Worm (Caenorhabditis elegans) whole organism, L4 larva: Measurements from ENCODE around the gene nlp-59.

Experiments
- F44E2.7 ChIP-seq: fragments of 200-800 bp; sonication (Bioruptor generic); IDR thresholded peaks from 2 replicates; pipeline ENCODE4 v2.1.2; 2022; ENCODE audit warnings: missing genetic modification characterization, missing compliant biosample characterization
- F49E8.2 ChIP-seq: sonication (generic microtip); optimal IDR thresholded peaks from 2 replicates; lab custom pipeline; 2016; ENCODE audit warnings: missing compliant biosample characterization, mild to moderate bottlenecking, missing genetic modification characterization, borderline replicate concordance
- T26A8.4 ChIP-seq: fragments of 200-800 bp; sonication (Bioruptor generic); IDR thresholded peaks from 2 replicates; pipeline ENCODE4 v1.3.6; 2022; ENCODE audit warnings: missing genetic modification characterization, missing compliant biosample characterization
- Y48G9A.11 ChIP-seq: fragments of 200-800 bp; sonication (Bioruptor generic); IDR thresholded peaks from 2 replicates; pipeline ENCODE4 v1.3.6; 2022; ENCODE audit warnings: missing genetic modification reagents, missing genetic modification characterization, missing compliant biosample characterization
- ZK337.2 ChIP-seq: fragments of 200-800 bp; sonication (Bioruptor generic); IDR thresholded peaks from 2 replicates; pipeline ENCODE4 v1.3.6; 2022; ENCODE audit warnings: missing genetic modification reagents, missing genetic modification characterization, missing compliant biosample characterization
- aha-1 ChIP-seq: fragments of 150-350 bp; peaks from one replicate; lab custom pipeline; 2014; ENCODE audit warnings: missing biosample characterization, missing genetic modification characterization
- arid-1 ChIP-seq: fragments of 200-800 bp; sonication (Bioruptor generic); conservative IDR thresholded peaks from 2 replicates; pipeline ENCODE4 v1.3.6; 2022; ENCODE audit warnings: missing genetic modification reagents, missing genetic modification characterization, missing compliant biosample characterization
- ceh-20 ChIP-seq: fragments of 200-800 bp; sonication (Bioruptor generic); IDR thresholded peaks from 2 replicates; pipeline ENCODE4 v1.3.6; 2022; ENCODE audit warnings: missing genetic modification reagents, missing genetic modification characterization, missing compliant biosample characterization
- ceh-28 ChIP-seq: fragments of 150-350 bp; optimal IDR thresholded peaks from 2 replicates; lab custom pipeline; 2014; ENCODE audit warnings: missing biosample characterization, missing genetic modification reagents, missing genetic modification characterization
- ceh-62 ChIP-seq: sonication (generic microtip); optimal IDR thresholded peaks from 2 replicates; lab custom pipeline; 2017; ENCODE audit warnings: missing biosample characterization, missing genetic modification characterization
- ceh-82 ChIP-seq: sonication (generic microtip); optimal IDR thresholded peaks from 2 replicates; lab custom pipeline; 2017; ENCODE audit warnings: missing biosample characterization, missing genetic modification characterization
- cey-2 ChIP-seq: sonication (generic microtip); optimal IDR thresholded peaks from 3 replicates; lab custom pipeline; 2017; ENCODE audit warnings: missing genetic modification characterization, mild to moderate bottlenecking, missing compliant biosample characterization, antibody characterized with exemption, borderline replicate concordance; ENCODE audit not compliant: insufficient read depth
- daf-12 ChIP-seq: fragments of 150-350 bp; optimal IDR thresholded peaks from 2 replicates; lab custom pipeline; 2014; ENCODE audit warnings: missing biosample characterization, missing genetic modification reagents, missing genetic modification characterization
- daf-16 ChIP-seq, 3 experiments: sonication (generic microtip); optimal IDR thresholded peaks; 2 replicates each; lab custom pipeline; 2016 to 2017; ENCODE audit warnings: missing genetic modification characterization in 3 of 3, missing genetic modification reagents in 3 of 3, mild to moderate bottlenecking in 2 of 3, missing compliant biosample characterization in 2 of 3, missing biosample characterization in 1 of 3, moderate library complexity in 1 of 3
- dmd-6 ChIP-seq: fragments of 200-800 bp; sonication (Bioruptor generic); IDR thresholded peaks from 2 replicates; pipeline ENCODE4 v1.3.6; 2022; ENCODE audit warnings: missing genetic modification reagents, missing genetic modification characterization, missing compliant biosample characterization
- dmd-9 ChIP-seq: fragments of 200-800 bp; sonication (Bioruptor generic); IDR thresholded peaks from 2 replicates; pipeline ENCODE4 v1.3.6; 2022; ENCODE audit warnings: missing genetic modification reagents, missing genetic modification characterization, missing compliant biosample characterization
- egl-43 ChIP-seq: fragments of 200-800 bp; sonication (Bioruptor generic); IDR thresholded peaks from 2 replicates; pipeline ENCODE4 v1.3.6; 2022; ENCODE audit warnings: missing genetic modification reagents, missing genetic modification characterization, missing compliant biosample characterization
- fos-1 ChIP-seq: fragments of 150-350 bp; optimal IDR thresholded peaks from 2 replicates; lab custom pipeline; 2014; ENCODE audit warnings: missing biosample characterization, missing genetic modification characterization
- hlh-11 ChIP-seq: fragments of 200-800 bp; sonication (Bioruptor generic); optimal IDR thresholded peaks from 2 replicates; lab custom pipeline; 2018; ENCODE audit warnings: mild to moderate bottlenecking, missing genetic modification characterization, missing compliant biosample characterization
- lim-7 ChIP-seq: fragments of 200-800 bp; sonication (Bioruptor generic); IDR thresholded peaks from 2 replicates; pipeline ENCODE4 v1.3.6; 2022; ENCODE audit warnings: missing genetic modification characterization, missing compliant biosample characterization
- lin-1 ChIP-seq: fragments of 200-800 bp; sonication (Bioruptor generic); IDR thresholded peaks from 2 replicates; pipeline ENCODE4 v1.3.6; 2022; ENCODE audit warnings: missing genetic modification reagents, missing genetic modification characterization, missing compliant biosample characterization
- lin-38 ChIP-seq: fragments of 200-800 bp; sonication (Bioruptor generic); IDR thresholded peaks from 2 replicates; pipeline ENCODE4 v1.3.6; 2022; ENCODE audit warnings: missing genetic modification reagents, missing genetic modification characterization, missing compliant biosample characterization
- lin-39 ChIP-seq: fragments of 150-350 bp; optimal IDR thresholded peaks from 2 replicates; lab custom pipeline; 2014; ENCODE audit warnings: missing biosample characterization, missing genetic modification reagents, missing genetic modification characterization
- madf-5 ChIP-seq, 2 experiments: fragments of 200-800 bp; sonication (Bioruptor generic); IDR thresholded peaks; 2 replicates each; pipeline ENCODE4 v1.3.6; 2022; ENCODE audit warnings: missing compliant biosample characterization in 2 of 2, missing genetic modification characterization in 2 of 2
- nhr-25 ChIP-seq: sonication (generic microtip); optimal IDR thresholded peaks from 2 replicates; lab custom pipeline; 2017; ENCODE audit warnings: missing genetic modification characterization, mild to moderate bottlenecking, missing compliant biosample characterization, antibody characterized with exemption, moderate library complexity, borderline replicate concordance; ENCODE audit not compliant: insufficient read depth
- nhr-41 ChIP-seq: fragments of 200-800 bp; sonication (Bioruptor generic); IDR thresholded peaks from 2 replicates; pipeline ENCODE4 v1.3.6; 2022; ENCODE audit warnings: missing genetic modification reagents, missing genetic modification characterization, missing compliant biosample characterization
- nhr-42 ChIP-seq: fragments of 200-800 bp; sonication (Bioruptor generic); IDR thresholded peaks from 2 replicates; pipeline ENCODE4 v1.3.6; 2022; ENCODE audit warnings: missing genetic modification characterization, missing compliant biosample characterization
- nhr-48 ChIP-seq: sonication (generic microtip); optimal IDR thresholded peaks from 2 replicates; lab custom pipeline; 2016; ENCODE audit warnings: mild to moderate bottlenecking, missing genetic modification characterization, missing compliant biosample characterization
- nhr-6 ChIP-seq: fragments of 150-350 bp; optimal IDR thresholded peaks from 2 replicates; lab custom pipeline; 2014; ENCODE audit warnings: missing biosample characterization, missing genetic modification characterization
- nhr-77 ChIP-seq: fragments of 150-350 bp; optimal IDR thresholded peaks from 2 replicates; lab custom pipeline; 2014; ENCODE audit warnings: missing biosample characterization, missing genetic modification characterization
- php-3 ChIP-seq: fragments of 200-800 bp; sonication (Bioruptor generic); IDR thresholded peaks from 2 replicates; pipeline ENCODE4 v1.3.6; 2022; ENCODE audit warnings: missing genetic modification reagents, missing genetic modification characterization, missing compliant biosample characterization
- rbr-2 ChIP-seq: sonication (generic microtip); optimal IDR thresholded peaks from 2 replicates; lab custom pipeline; 2016; ENCODE audit warnings: missing genotype, missing genetic modification characterization, missing compliant biosample characterization
- set-16 ChIP-seq: fragments of 200-800 bp; sonication (Bioruptor generic); IDR thresholded peaks from 2 replicates; pipeline ENCODE4 v1.3.6; 2022; ENCODE audit warnings: missing genetic modification reagents, missing genetic modification characterization, missing compliant biosample characterization
- snpc-1.2 ChIP-seq: fragments of 200-800 bp; sonication (Bioruptor generic); IDR thresholded peaks from 2 replicates; pipeline ENCODE4 v1.3.6; 2022; ENCODE audit warnings: missing genetic modification reagents, missing genetic modification characterization, missing compliant biosample characterization
- spr-1 ChIP-seq: sonication (generic microtip); optimal IDR thresholded peaks from 2 replicates; lab custom pipeline; 2016; ENCODE audit warnings: mild to moderate bottlenecking, missing genetic modification characterization, missing compliant biosample characterization
- spr-3 ChIP-seq: fragments of 200-800 bp; sonication (Bioruptor generic); optimal IDR thresholded peaks from 2 replicates; lab custom pipeline; 2018; ENCODE audit warnings: mild to moderate bottlenecking, missing genetic modification characterization, missing compliant biosample characterization
- tra-1 ChIP-seq: fragments of 200-800 bp; sonication (Bioruptor generic); IDR thresholded peaks from 2 replicates; pipeline ENCODE4 v1.3.6; 2022; ENCODE audit warnings: missing genetic modification reagents, missing genetic modification characterization, missing compliant biosample characterization
- zfp-2 ChIP-seq: sonication (generic microtip); optimal IDR thresholded peaks from 2 replicates; lab custom pipeline; 2016; ENCODE audit warnings: mild to moderate bottlenecking, missing genetic modification characterization, missing compliant biosample characterization
- zip-2 ChIP-seq: fragments of 150-350 bp; optimal IDR thresholded peaks from 2 replicates; lab custom pipeline; 2014; ENCODE audit warnings: missing biosample characterization, missing genetic modification characterization
- ztf-11 ChIP-seq: fragments of 150-350 bp; optimal IDR thresholded peaks from 2 replicates; lab custom pipeline; 2014; ENCODE audit warnings: missing biosample characterization, missing genetic modification characterization

nlp-59 gene

DNA sequence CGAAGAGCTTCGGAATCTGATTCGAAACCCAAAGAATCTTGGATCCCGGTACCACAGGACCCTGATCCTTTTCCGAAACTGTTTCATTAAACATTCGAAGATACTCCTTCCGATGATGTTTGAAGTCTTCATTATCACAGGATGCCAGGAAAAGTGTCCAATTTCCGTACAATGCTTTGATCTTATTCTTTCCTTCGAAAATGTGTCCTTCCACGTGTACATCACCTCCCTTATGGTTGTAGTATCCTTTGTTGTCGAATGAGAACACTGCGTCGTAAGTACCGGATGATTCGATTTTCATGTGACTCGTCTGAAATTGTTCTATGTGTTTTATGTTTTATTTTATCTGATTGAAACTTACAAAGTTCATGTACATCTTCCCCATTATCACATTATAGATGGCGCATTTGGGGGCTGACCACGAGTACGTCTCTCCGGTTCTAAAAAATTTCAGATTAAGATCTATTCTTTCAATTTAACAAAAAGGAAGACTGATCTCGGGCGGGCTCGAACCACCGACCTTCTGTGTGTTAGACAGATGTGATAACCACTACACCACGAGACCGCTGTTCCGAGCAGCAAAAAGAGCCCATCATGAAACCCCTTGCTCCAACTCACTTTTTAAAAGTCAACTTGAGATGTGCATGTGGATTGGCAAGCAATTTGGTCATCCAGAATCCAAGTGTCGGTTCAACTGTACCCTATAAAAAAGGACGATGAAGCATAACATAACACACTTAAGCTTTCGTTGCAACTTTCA lies 41.5 kb downstream of the nlp-59 start (continued):
- TF ChIP-seq ceh-82 (tag; lab: Kevin White, UChicago) (no peak), lin-39 (tag; lab: Kevin White, UChicago) (no peak), aha-1 (tag; lab: Kevin White, UChicago) (peak; percentile 46), fos-1 (tag; lab: Kevin White, UChicago) (no peak), dmd-6 (GFP tag; lab: Robert Waterston, UW) (no peak; the same call in 1 of the 2 replicates), spr-1 (tag; lab: Kevin White, UChicago) (peak; percentile 21), F44E2.7 (GFP tag; lab: Robert Waterston, UW) (no peak), nhr-41 (GFP tag; lab: Robert Waterston, UW) (no peak), lim-7 (GFP tag; lab: Robert Waterston, UW) (0 out of 2 replicates have a peak, but pooled peaks have one; percentile 15), madf-5 (GFP tag; IDR thresholded peaks at IDR 0.05; lab: Robert Waterston, UW) (no peak), F49E8.2 (tag; lab: Kevin White, UChicago) (no peak), nhr-77 (no peak), spr-3 (no peak), egl-43 (no peak; the same call in 1 of the 2 replicates), lin-1 (no peak), nhr-6 (no peak), T26A8.4 (GFP tag; lab: Robert Waterston, UW) (peak; percentile 40; the same call in 1 of the 2 replicates), set-16 (GFP tag; lab: Robert Waterston, UW) (no peak), ztf-11 (tag; lab: Kevin White, UChicago) (no peak), snpc-1.2 (GFP tag; lab: Robert Waterston, UW) (0 out of 2 replicates have a peak, but pooled peaks have one; percentile 43), cey-2 (no peak), nhr-25 (tag; lab: Kevin White, UChicago) (no peak), nhr-42 (GFP tag; lab: Robert Waterston, UW) (0 out of 2 replicates have a peak, but pooled peaks have one; percentile 14), daf-12 (tag; lab: Kevin White, UChicago) (no peak), zfp-2 (tag; lab: Kevin White, UChicago) (no peak), Y48G9A.11 (GFP tag; lab: Robert Waterston, UW) (no peak), ZK337.2 (no peak), ceh-62 (no peak), rbr-2 (tag; lab: Kevin White, UChicago) (no peak), dmd-9 (GFP tag; lab: Robert Waterston, UW) (no peak), hlh-11 (tag; lab: Kevin White, UChicago) (peak; percentile 16), php-3 (GFP tag; lab: Robert Waterston, UW) (no peak), arid-1 (GFP tag; lab: Robert Waterston, UW) (no peak), ceh-20 (GFP tag; lab: Robert Waterston, UW) (no peak), zip-2 (tag; lab: Kevin White, UChicago) (no peak), tra-1 (GFP tag; lab: Robert Waterston, UW) (no peak), lin-38 (GFP tag; lab: Robert Waterston, UW) (peak; percentile 66), daf-16 (GFP tag; optimal IDR thresholded peaks at IDR 0.05; lab: Kevin White, UChicago) (no peak), daf-16 (tag; optimal IDR thresholded peaks at IDR 0.05; lab: Kevin White, UChicago) (no peak), nhr-48 (tag; lab: Kevin White, UChicago) (peak; percentile 40), ceh-28 (tag; lab: Kevin White, UChicago) (no peak)
